Fruit fly (Drosophila melanogaster) whole organism, wandering third instar larva: ENCODE measurements around the gene CG13039.

ENCODE experiments used
- Abd-B ChIP-seq: fragments of >200 bp; optimal IDR thresholded peaks from 2 replicates; lab custom pipeline; 2017; ENCODE audit warnings: missing biosample characterization, missing genetic modification characterization
- CG32264 ChIP-seq: fragments of 200-800 bp; sonication (Bioruptor generic); optimal IDR thresholded peaks from 2 replicates; lab custom pipeline; 2016; ENCODE audit warnings: missing biosample characterization, missing genetic modification characterization
- CG9705 ChIP-seq: fragments of 200-800 bp; sonication (Bioruptor generic); optimal IDR thresholded peaks from 2 replicates; lab custom pipeline; 2018; ENCODE audit warnings: missing biosample characterization, mild to moderate bottlenecking, missing genetic modification characterization
- CrebA ChIP-seq: fragments of 200-800 bp; sonication (Bioruptor generic); optimal IDR thresholded peaks from 2 replicates; lab custom pipeline; 2016; ENCODE audit warnings: missing biosample characterization, mild to moderate bottlenecking, missing genetic modification characterization, borderline replicate concordance
- Dfd ChIP-seq: fragments of >200 bp; optimal IDR thresholded peaks from 2 replicates; lab custom pipeline; 2017; ENCODE audit warnings: missing biosample characterization, missing genetic modification characterization
- Dif ChIP-seq: fragments of 200-275, 200-300 bp; sonication (Bioruptor generic); optimal IDR thresholded peaks from 2 replicates; lab custom pipeline; 2018; ENCODE audit warnings: missing biosample characterization, missing genetic modification characterization; ENCODE audit not compliant: partially characterized antibody
- GATAd ChIP-seq: sonication (Bioruptor generic); optimal IDR thresholded peaks from 2 replicates; lab custom pipeline; 2016; ENCODE audit warnings: missing biosample characterization, missing genetic modification characterization
- HLH106 ChIP-seq: fragments of 200-800 bp; optimal IDR thresholded peaks from 3 replicates; lab custom pipeline; 2019; ENCODE audit warnings: missing biosample characterization, mild to moderate bottlenecking, missing genetic modification characterization, moderate library complexity
- Hnf4 ChIP-seq: fragments of 200-800 bp; sonication (Bioruptor generic); optimal IDR thresholded peaks from 2 replicates; lab custom pipeline; 2016; ENCODE audit warnings: missing biosample characterization, mild to moderate bottlenecking, missing genetic modification characterization
- Hr78 ChIP-seq: fragments of >200 bp; optimal IDR thresholded peaks from 2 replicates; lab custom pipeline; 2017; ENCODE audit warnings: missing biosample characterization, missing genetic modification characterization
- Hr83 ChIP-seq: fragments of 200-300 bp; sonication (Bioruptor generic); optimal IDR thresholded peaks from 2 replicates; lab custom pipeline; 2016; ENCODE audit warnings: missing biosample characterization, mild to moderate bottlenecking, missing genetic modification characterization, moderate library complexity; ENCODE audit not compliant: poor library complexity, severe bottlenecking
- Jra ChIP-seq: sonication (Bioruptor generic); optimal IDR thresholded peaks from 2 replicates; lab custom pipeline; 2016; ENCODE audit warnings: missing biosample characterization, missing genetic modification characterization
- Mio ChIP-seq: sonication (Bioruptor generic); optimal IDR thresholded peaks from 2 replicates; lab custom pipeline; 2016; ENCODE audit warnings: missing biosample characterization, missing genetic modification characterization
- Myc ChIP-seq: fragments of >200 bp; optimal IDR thresholded peaks from 2 replicates; lab custom pipeline; 2017
- OdsH ChIP-seq: fragments of 200-800 bp; sonication (Bioruptor generic); optimal IDR thresholded peaks from 2 replicates; lab custom pipeline; 2016; ENCODE audit warnings: missing biosample characterization, mild to moderate bottlenecking, missing genetic modification characterization
- Rel ChIP-seq, 2 experiments: fragments of 200-800 bp; sonication (Bioruptor generic) in 1 of 2; optimal IDR thresholded peaks; 2 replicates in 1 of 2; 3 replicates in 1 of 2; lab custom pipeline; 2016 to 2019; ENCODE audit warnings: mild to moderate bottlenecking in 2 of 2, missing biosample characterization in 2 of 2, missing genetic modification characterization in 2 of 2, moderate library complexity in 1 of 2
- Sp1 ChIP-seq: fragments of 200-800 bp; sonication (Bioruptor generic); optimal IDR thresholded peaks from 3 replicates; lab custom pipeline; 2019; ENCODE audit warnings: missing biosample characterization, mild to moderate bottlenecking, missing genetic modification characterization, moderate library complexity
- br ChIP-seq: fragments of 200-800 bp; sonication (Bioruptor generic); optimal IDR thresholded peaks from 2 replicates; lab custom pipeline; 2016; ENCODE audit warnings: missing biosample characterization, missing genetic modification characterization
- brk ChIP-seq: fragments of 200-800 bp; sonication (Bioruptor generic); optimal IDR thresholded peaks from 2 replicates; lab custom pipeline; 2016; ENCODE audit warnings: missing biosample characterization, mild to moderate bottlenecking, missing genetic modification characterization
- dl ChIP-seq, 2 experiments: fragments of 175-275, 200-275 bp in 1 of 2; fragments of 200-275 bp in 1 of 2; sonication (Bioruptor generic); optimal IDR thresholded peaks; lab custom pipeline; 2018; ENCODE audit warnings: mild to moderate bottlenecking in 2 of 2, missing biosample characterization in 2 of 2, missing genetic modification characterization in 2 of 2, moderate library complexity in 2 of 2; ENCODE audit not compliant: partially characterized antibody in 2 of 2, insufficient read depth in 1 of 2
- dmrt93B ChIP-seq: fragments of 200-800 bp; sonication (Bioruptor generic); optimal IDR thresholded peaks from 2 replicates; lab custom pipeline; 2018; ENCODE audit warnings: missing biosample characterization, mild to moderate bottlenecking, missing genetic modification characterization
- ey ChIP-seq: fragments of 200-800 bp; sonication (Bioruptor generic); optimal IDR thresholded peaks from 2 replicates; lab custom pipeline; 2016; ENCODE audit warnings: missing biosample characterization, missing genetic modification characterization
- foxo ChIP-seq, 2 experiments: fragments of 200-800 bp; sonication (Bioruptor generic); optimal IDR thresholded peaks; 2 replicates in 1 of 2; 3 replicates in 1 of 2; lab custom pipeline; 2016 to 2017; ENCODE audit warnings: missing biosample characterization in 2 of 2, missing genetic modification characterization in 2 of 2
- fru ChIP-seq: fragments of 200-800 bp; sonication (Bioruptor generic); optimal IDR thresholded peaks from 3 replicates; lab custom pipeline; 2016; ENCODE audit warnings: missing biosample characterization, mild to moderate bottlenecking, missing genetic modification characterization
- h ChIP-seq: fragments of 200-800 bp; sonication (Bioruptor generic); optimal IDR thresholded peaks from 3 replicates; lab custom pipeline; 2016; ENCODE audit warnings: missing biosample characterization, mild to moderate bottlenecking, missing genetic modification characterization
- jim ChIP-seq: fragments of 175-275, 200-325 bp; sonication (Bioruptor generic); optimal IDR thresholded peaks from 2 replicates; lab custom pipeline; 2016; ENCODE audit warnings: missing biosample characterization, mild to moderate bottlenecking, missing genetic modification characterization
- lola ChIP-seq: fragments of >200 bp; optimal IDR thresholded peaks from 2 replicates; lab custom pipeline; 2017; ENCODE audit warnings: missing biosample characterization, missing genetic modification characterization
- pan ChIP-seq: fragments of >200 bp; optimal IDR thresholded peaks from 2 replicates; lab custom pipeline; 2017
- psq ChIP-seq: fragments of 200-800 bp; sonication (Bioruptor generic); optimal IDR thresholded peaks from 3 replicates; lab custom pipeline; 2017; ENCODE audit warnings: missing biosample characterization, mild to moderate bottlenecking, missing genetic modification characterization, moderate library complexity
- rgr ChIP-seq: fragments of 200-800 bp; sonication (Bioruptor generic); optimal IDR thresholded peaks from 3 replicates; lab custom pipeline; 2016; ENCODE audit warnings: missing biosample characterization, mild to moderate bottlenecking, missing genetic modification characterization
- sage ChIP-seq: fragments of 200-800 bp; sonication (Bioruptor generic); optimal IDR thresholded peaks from 2 replicates; lab custom pipeline; 2016; ENCODE audit warnings: missing biosample characterization, mild to moderate bottlenecking, missing genetic modification characterization
- sv ChIP-seq: fragments of 200-800 bp; sonication (Bioruptor generic); optimal IDR thresholded peaks from 3 replicates; lab custom pipeline; 2016; ENCODE audit warnings: missing biosample characterization, missing genetic modification characterization
- tai ChIP-seq: sonication (Bioruptor generic); optimal IDR thresholded peaks from 2 replicates; lab custom pipeline; 2016; ENCODE audit warnings: missing biosample characterization, missing genetic modification characterization
- usp ChIP-seq: fragments of >200 bp; optimal IDR thresholded peaks from 2 replicates; lab custom pipeline; 2017; ENCODE audit warnings: missing biosample characterization, missing genetic modification characterization
- woc ChIP-seq: sonication (Bioruptor generic); optimal IDR thresholded peaks from 2 replicates; lab custom pipeline; 2016; ENCODE audit warnings: missing biosample characterization, mild to moderate bottlenecking, missing genetic modification characterization

CG13039 gene

dm6 chr3L:16361200-16361815 lies 34.7 kb upstream of the CG13039 start:
- TF ChIP-seq Sp1 (GFP tag; lab: Kevin White, UChicago) (peak; percentile 78), psq (peak; percentile 53), dl (GFP tag; optimal IDR thresholded peaks at IDR 0.05; lab: Kevin White, UChicago; ENCODE audit: insufficient read depth in 1 of 2, partially characterized antibody in 2 of 2) (no peak), tai (GFP tag; lab: Kevin White, UChicago) (no peak), foxo (GFP tag; optimal IDR thresholded peaks at IDR 0.05; lab: Kevin White, UChicago) (peak in 1 of 2 experiments; percentile 61), HLH106 (peak; percentile 74), Rel (GFP tag; optimal IDR thresholded peaks at IDR 0.05; lab: Kevin White, UChicago) (no peak), Rel (tag; optimal IDR thresholded peaks at IDR 0.05; lab: Kevin White, UChicago) (no peak), Jra (no peak), Hr83 (GFP tag; lab: Kevin White, UChicago) (no peak), br (GFP tag; lab: Kevin White, UChicago) (peak; percentile 51), woc (peak; percentile 35), h (peak; percentile 69), CG32264 (GFP tag; lab: Kevin White, UChicago) (no peak), fru (GFP tag; lab: Kevin White, UChicago) (peak; percentile 73), Dif (no peak), Hnf4 (no peak), dmrt93B (peak; percentile 25), jim (GFP tag; lab: Kevin White, UChicago) (no peak), CrebA (GFP tag; lab: Kevin White, UChicago) (no peak), Abd-B (GFP tag; lab: Kevin White, UChicago) (no peak), rgr (GFP tag; lab: Kevin White, UChicago) (peak; percentile 56), sv (GFP tag; lab: Kevin White, UChicago) (no peak), ey (peak; percentile 57), Dfd (GFP tag; lab: Kevin White, UChicago) (no peak), sage (GFP tag; lab: Kevin White, UChicago) (no peak), Myc (lab: Kevin White, UChicago) (no peak), Mio (no peak), CG9705 (GFP tag; lab: Kevin White, UChicago) (peak; percentile 15), Hr78 (GFP tag; lab: Kevin White, UChicago) (no peak), OdsH (GFP tag; lab: Kevin White, UChicago) (peak; percentile 59), GATAd (GFP tag; lab: Kevin White, UChicago) (no peak), lola (GFP tag; lab: Kevin White, UChicago) (no peak)

- TF ChIP-seq Hr83 (GFP tag; lab: Kevin White, UChicago) (peak; percentile 1), rgr (GFP tag; lab: Kevin White, UChicago) (peak; percentile 16), tai (GFP tag; lab: Kevin White, UChicago) (no peak), HLH106 (no peak), GATAd (GFP tag; lab: Kevin White, UChicago) (no peak), brk (GFP tag; lab: Kevin White, UChicago) (peak; percentile 1)
- TF ChIP-seq, all 38 proteins: peak for 3
Observed at dm6 chr3L:16359795-16360194, 33.2 kb upstream of the CG13039 start.

dm6 chr3L:16359219-16359748 lies 32.7 kb upstream of the CG13039 start, which contains the start of gene ringer:
Gene ringer (minus strand): TSS chr3L:16359428.
- no peak for TF ChIP-seq GATAd (GFP tag; lab: Kevin White, UChicago)
- no peak for TF ChIP-seq Hr78 (GFP tag; lab: Kevin White, UChicago)
- TF ChIP-seq usp: no peak
- no peak for TF ChIP-seq CG32264 (GFP tag; lab: Kevin White, UChicago)
- TF ChIP-seq Dfd (GFP tag; lab: Kevin White, UChicago): no peak
- TF ChIP-seq pan (lab: Kevin White, UChicago): no peak
- TF ChIP-seq OdsH (GFP tag; lab: Kevin White, UChicago): no peak
- TF ChIP-seq dl (GFP tag; optimal IDR thresholded peaks at IDR 0.05; lab: Kevin White, UChicago; ENCODE audit: insufficient read depth in 1 of 2, partially characterized antibody in 2 of 2): no peak
- TF ChIP-seq Hr83 (GFP tag; lab: Kevin White, UChicago): no peak
- no peak for TF ChIP-seq woc
- no peak for TF ChIP-seq br (GFP tag; lab: Kevin White, UChicago)
- TF ChIP-seq CrebA (GFP tag; lab: Kevin White, UChicago): no peak
- TF ChIP-seq lola (GFP tag; lab: Kevin White, UChicago): no peak
- TF ChIP-seq sage (GFP tag; lab: Kevin White, UChicago): no peak
- TF ChIP-seq foxo (GFP tag; optimal IDR thresholded peaks at IDR 0.05; lab: Kevin White, UChicago): no peak
- TF ChIP-seq tai (GFP tag; lab: Kevin White, UChicago): no peak
- no peak for TF ChIP-seq Abd-B (GFP tag; lab: Kevin White, UChicago)
- no peak for TF ChIP-seq rgr (GFP tag; lab: Kevin White, UChicago)
- no peak for TF ChIP-seq ey
- TF ChIP-seq Jra: no peak
